Fruit fly (Drosophila melanogaster) whole organism, embryonic: ENCODE results near the gene CG6607.

Experiments
- CG10147 ChIP-seq: fragments of 200-800 bp; sonication (Bioruptor generic); optimal IDR thresholded peaks from 2 replicates; lab custom pipeline; 2019; ENCODE audit warnings: missing biosample characterization, mild to moderate bottlenecking, missing genetic modification characterization, moderate library complexity

The CG6607 gene

DNA sequence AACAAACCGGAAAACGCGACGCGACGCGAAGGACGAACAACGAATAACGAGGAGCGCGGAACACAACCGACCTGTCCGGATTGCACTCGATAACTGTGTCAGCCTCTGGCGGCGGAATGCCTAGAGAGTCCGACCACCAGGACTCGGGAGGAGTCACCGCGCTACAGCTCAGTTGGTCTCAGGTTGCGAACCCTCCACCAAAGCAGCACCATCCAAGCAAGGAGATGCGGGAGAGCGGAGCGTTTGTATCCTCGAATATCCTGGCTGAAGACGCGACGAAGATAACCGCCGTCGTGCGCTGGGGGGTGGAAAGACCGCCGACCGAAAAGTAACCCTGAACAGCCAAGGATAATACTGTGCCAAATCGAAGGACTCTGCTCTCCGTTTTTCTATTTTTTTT, 49.5 kb downstream of the CG6607 start (continued):
- TF ChIP-seq CG10147, result no peak
